Fruit fly (Drosophila melanogaster) S2 (cell line): ENCODE results near the gene dtr.

ENCODE experiments used
- CG8478 ChIP-seq: fragments of >200 bp; optimal IDR thresholded peaks from 2 replicates; lab custom pipeline; 2018
- CTCF ChIP-seq, 2 experiments: fragments of >200 bp; optimal IDR thresholded peaks; 2 replicates each; lab custom pipeline; 2018

DNA sequence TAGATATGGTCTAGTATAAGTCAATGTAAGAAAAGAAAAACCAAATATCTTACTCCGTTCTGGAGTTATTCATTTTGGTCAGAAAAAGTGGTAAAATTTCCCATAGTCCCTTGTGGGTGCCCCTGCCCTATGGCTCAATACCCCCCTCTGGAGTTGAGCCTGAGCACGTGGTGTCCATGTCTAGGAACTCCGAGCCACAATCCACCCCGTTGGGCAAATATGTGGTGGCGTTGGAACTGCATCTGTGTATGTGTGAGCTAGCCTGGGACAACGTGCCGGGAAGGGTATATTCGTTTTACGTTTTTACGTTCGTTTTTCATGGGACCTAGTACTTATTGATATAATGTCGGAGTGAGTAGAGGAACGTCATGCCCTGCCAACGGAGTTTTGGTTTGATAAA is 30.2 kb upstream of the dtr start:
- TF ChIP-seq CG8478: no peak
- TF ChIP-seq CTCF (optimal IDR thresholded peaks at IDR 0.05; lab: Kevin White, UChicago): no peak
